Worm (Caenorhabditis elegans): Measurements from ENCODE around the gene Y6D1A.1.

Y6D1A.1 gene

DNA sequence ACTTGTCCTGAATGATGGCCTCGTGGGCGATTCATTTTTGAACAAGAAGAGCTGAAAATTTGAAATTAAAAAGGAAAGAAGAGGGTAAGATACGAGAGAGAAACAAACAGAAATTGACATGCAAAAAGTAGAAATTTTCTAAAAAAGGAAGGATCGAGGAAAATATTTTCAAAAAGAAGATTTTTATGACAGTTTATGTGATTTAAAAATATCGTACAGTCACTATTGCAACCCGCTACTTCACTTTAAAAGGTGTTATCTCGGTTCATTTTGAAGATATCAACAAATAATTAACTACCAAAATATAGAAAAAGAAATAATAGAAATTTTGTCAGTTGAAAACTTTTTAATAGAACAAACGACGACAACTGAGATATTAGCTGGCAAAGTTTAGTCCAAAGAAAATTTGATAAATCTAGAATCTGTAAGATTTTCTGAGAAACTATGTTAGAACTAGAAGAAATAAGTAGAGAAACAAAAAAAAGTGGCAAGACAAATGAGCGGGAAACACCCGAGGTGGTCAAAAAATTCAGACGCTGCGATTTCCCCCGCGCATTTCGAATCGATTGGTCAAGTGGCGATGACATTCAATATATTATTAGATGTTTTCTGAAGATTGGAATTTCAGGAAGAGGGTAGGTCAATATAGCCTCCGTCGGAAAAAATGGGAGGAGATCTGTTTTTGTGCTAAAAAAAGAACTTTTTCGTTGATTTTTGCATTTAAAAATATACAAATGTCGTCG is at the start of gene Y6D1A.1:
Y6D1A.1 (minus strand) TSS at position 51 of the 743 bp plus-strand sequence.
- TF ChIP-seq lsy-2 (tag; optimal IDR thresholded peaks at IDR 0.05) (no peak), mdl-1 (tag; optimal IDR thresholded peaks at IDR 0.05) (no peak), nhr-129 (tag; optimal IDR thresholded peaks at IDR 0.05) (no peak), ztf-4 (tag; optimal IDR thresholded peaks at IDR 0.05) (no peak), ama-1 (optimal IDR thresholded peaks at IDR 0.05) (no peak), nhr-25 (tag; optimal IDR thresholded peaks at IDR 0.05) (no peak)

DNA sequence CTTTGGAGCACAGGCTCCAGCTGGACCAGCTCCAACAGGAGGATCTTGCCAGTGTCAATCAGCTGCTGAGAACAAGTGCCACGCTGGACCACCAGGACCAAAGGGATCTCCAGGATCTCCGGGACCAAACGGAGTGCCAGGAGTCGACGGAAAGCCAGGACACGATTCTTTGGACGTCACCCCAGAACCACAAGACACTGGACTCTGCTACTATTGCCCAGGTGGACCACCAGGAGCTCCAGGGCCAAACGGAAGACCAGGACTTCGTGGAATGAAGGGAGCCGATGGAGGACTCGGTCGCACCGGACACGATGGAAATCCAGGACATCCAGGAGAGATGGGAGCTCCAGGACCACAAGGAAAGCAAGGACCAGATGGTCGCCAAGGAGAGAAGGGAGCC is 45.5 kb upstream of the Y6D1A.1 start:
- TF ChIP-seq unc-62 (GFP tag; optimal IDR thresholded peaks at IDR 0.05) (no peak), lin-39 (tag; optimal IDR thresholded peaks at IDR 0.05) (no peak), unc-39 (tag; optimal IDR thresholded peaks at IDR 0.05) (no peak), skn-1 (tag; optimal IDR thresholded peaks at IDR 0.05) (no peak), crh-2 (tag; optimal IDR thresholded peaks at IDR 0.05) (no peak), lin-13 (GFP tag; optimal IDR thresholded peaks at IDR 0.05) (no peak), ztf-1 (GFP tag; conservative IDR thresholded peaks at IDR 0.05) (no peak), C34F6.9 (tag; optimal IDR thresholded peaks at IDR 0.05) (no peak), Y55F3AM.14 (GFP tag; optimal IDR thresholded peaks at IDR 0.05) (no peak), lin-11 (tag; optimal IDR thresholded peaks at IDR 0.05) (no peak), peb-1 (tag; optimal IDR thresholded peaks at IDR 0.05) (no peak), alr-1 (tag; optimal IDR thresholded peaks at IDR 0.05) (no peak)

DNA sequence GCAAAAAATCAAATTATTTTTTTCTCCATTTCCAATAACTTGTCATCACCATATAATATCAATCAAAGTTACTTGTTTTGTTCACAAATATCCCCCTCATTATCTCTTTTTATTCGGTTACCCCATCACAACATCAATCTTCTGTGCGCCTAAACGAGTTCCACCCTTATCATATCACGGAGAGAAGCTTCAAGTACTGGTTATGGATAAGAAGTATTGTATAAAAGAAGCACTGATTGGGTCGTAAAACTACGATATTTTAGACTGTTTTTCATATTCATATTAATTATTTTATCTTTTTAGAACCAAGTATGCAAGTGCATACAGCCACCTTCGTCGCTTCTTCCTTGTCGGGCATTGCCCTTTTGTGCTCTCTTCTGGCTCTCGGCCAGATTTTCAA is 44.8 kb upstream of the Y6D1A.1 start, which contains the start of gene col-84:
col-84 (plus strand) TSS at position 301 of the 400 bp plus-strand sequence.
- TF ChIP-seq alr-1 (tag; optimal IDR thresholded peaks at IDR 0.05) (no peak), sem-4 (tag; optimal IDR thresholded peaks at IDR 0.05) (no peak), zag-1 (tag; optimal IDR thresholded peaks at IDR 0.05) (no peak), lsy-2 (tag; optimal IDR thresholded peaks at IDR 0.05) (no peak), ztf-1 (GFP tag; conservative IDR thresholded peaks at IDR 0.05) (no peak), nhr-129 (tag; optimal IDR thresholded peaks at IDR 0.05) (no peak), lin-13 (GFP tag; optimal IDR thresholded peaks at IDR 0.05) (no peak), unc-62 (GFP tag; optimal IDR thresholded peaks at IDR 0.05) (no peak), nhr-11 (tag; optimal IDR thresholded peaks at IDR 0.05) (no peak), R02D3.7 (tag; optimal IDR thresholded peaks at IDR 0.05) (no peak), ZK546.5 (tag; optimal IDR thresholded peaks at IDR 0.05) (no peak), mab-5 (tag; optimal IDR thresholded peaks at IDR 0.05) (no peak), blmp-1 (tag; optimal IDR thresholded peaks at IDR 0.05; ENCODE audit: insufficient read depth) (no peak)

DNA sequence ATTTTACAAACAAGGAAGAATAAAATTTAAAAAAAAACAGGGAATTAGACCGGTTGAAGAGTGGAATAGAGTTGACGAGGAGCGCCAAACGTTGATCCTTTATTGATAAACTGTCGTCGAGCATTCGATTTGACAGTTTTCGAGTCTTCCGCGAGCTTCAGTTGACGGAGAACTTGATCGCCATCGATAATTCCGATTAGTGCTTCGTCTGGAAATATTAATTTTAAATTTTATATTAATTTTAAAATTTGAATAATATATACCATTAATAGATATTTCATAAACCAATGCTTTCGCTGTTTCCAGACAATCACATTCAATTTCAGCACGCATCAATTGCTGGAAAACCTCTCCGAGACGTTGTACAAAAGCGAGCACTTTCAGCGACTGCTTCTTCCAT is 42.2 kb upstream of the Y6D1A.1 start, which contains the start of gene K12D12.4:
K12D12.4 (minus strand) TSS at position 101 of the 400 bp plus-strand sequence.
- TF ChIP-seq unc-55 (GFP tag; optimal IDR thresholded peaks at IDR 0.05) (no peak), nhr-25 (tag; optimal IDR thresholded peaks at IDR 0.05) (no peak), ama-1 (optimal IDR thresholded peaks at IDR 0.05) (no peak), F13H6.1 (tag; optimal IDR thresholded peaks at IDR 0.05) (no peak), unc-39 (tag; optimal IDR thresholded peaks at IDR 0.05) (no peak), gmeb-1 (tag; optimal IDR thresholded peaks at IDR 0.05) (no peak), mbf-1 (tag; optimal IDR thresholded peaks at IDR 0.05) (no peak), skn-1 (tag; optimal IDR thresholded peaks at IDR 0.05) (no peak), aly-2 (tag; optimal IDR thresholded peaks at IDR 0.05) (no peak), ZK546.5 (tag; optimal IDR thresholded peaks at IDR 0.05) (no peak), lin-13 (GFP tag; optimal IDR thresholded peaks at IDR 0.05) (no peak), nhr-21 (tag; optimal IDR thresholded peaks at IDR 0.05) (no peak), ceh-82 (tag; optimal IDR thresholded peaks at IDR 0.05) (no peak), snpc-4 (tag; optimal IDR thresholded peaks at IDR 0.05) (no peak), egl-27 (tag; optimal IDR thresholded peaks at IDR 0.05) (no peak), unc-62 (GFP tag; optimal IDR thresholded peaks at IDR 0.05) (no peak), crh-2 (tag; optimal IDR thresholded peaks at IDR 0.05) (no peak), nhr-23 (tag; optimal IDR thresholded peaks at IDR 0.05) (no peak)
